Fruit fly (Drosophila melanogaster) whole organism, adult: ENCODE data around the gene Ir8a.

Source experiments
- CG11617 ChIP-seq: fragments of 200-800 bp; sonication (Bioruptor generic); optimal IDR thresholded peaks from 2 replicates; lab custom pipeline; 2017; ENCODE audit warnings: mild to moderate bottlenecking, missing biosample characterization, missing genetic modification reagents, missing genetic modification characterization
- CG12768 ChIP-seq: fragments of 200-800 bp; sonication (Bioruptor generic); optimal IDR thresholded peaks from 2 replicates; lab custom pipeline; 2017; ENCODE audit warnings: missing biosample characterization, missing genetic modification characterization, mild to moderate bottlenecking, moderate library complexity, missing genetic modification reagents
- CG14711 ChIP-seq: fragments of 200-800 bp; sonication (Bioruptor generic); optimal IDR thresholded peaks from 2 replicates; lab custom pipeline; 2018; ENCODE audit warnings: missing biosample characterization, mild to moderate bottlenecking, missing genetic modification characterization, moderate library complexity
- CG1620 ChIP-seq: fragments of 200-800 bp; sonication (Bioruptor generic); optimal IDR thresholded peaks from 2 replicates; lab custom pipeline; 2016; ENCODE audit warnings: missing biosample characterization, missing genetic modification characterization
- CG33017 ChIP-seq: fragments of 200-800 bp; sonication (Bioruptor generic); optimal IDR thresholded peaks from 2 replicates; lab custom pipeline; 2018; ENCODE audit warnings: missing biosample characterization, mild to moderate bottlenecking, missing genetic modification characterization, moderate library complexity
- CG5204 ChIP-seq: fragments of 200-800 bp; sonication (Bioruptor generic); optimal IDR thresholded peaks from 2 replicates; lab custom pipeline; 2016; ENCODE audit warnings: missing biosample characterization, missing genetic modification characterization
- CG7045 ChIP-seq: fragments of 200-800 bp; sonication (Bioruptor generic); optimal IDR thresholded peaks from 2 replicates; lab custom pipeline; 2017; ENCODE audit warnings: missing biosample characterization, mild to moderate bottlenecking, missing genetic modification characterization
- CG7101 ChIP-seq: fragments of 200-800 bp; sonication (Bioruptor generic); optimal IDR thresholded peaks from 2 replicates; lab custom pipeline; 2018; ENCODE audit warnings: missing biosample characterization, mild to moderate bottlenecking, missing genetic modification characterization, moderate library complexity
- Clk ChIP-seq: fragments of 200-800 bp; sonication (Bioruptor generic); optimal IDR thresholded peaks from 2 replicates; lab custom pipeline; 2017; ENCODE audit warnings: missing biosample characterization, missing genetic modification characterization
- Crg-1 ChIP-seq: fragments of 200-800 bp; sonication (Bioruptor generic); optimal IDR thresholded peaks from 2 replicates; lab custom pipeline; 2016; ENCODE audit warnings: missing biosample characterization, missing genetic modification characterization
- Hr96 ChIP-seq: fragments of 200-800 bp; sonication (Bioruptor generic); optimal IDR thresholded peaks from 2 replicates; lab custom pipeline; 2016; ENCODE audit warnings: missing biosample characterization, missing genetic modification characterization
- Mnt ChIP-seq: fragments of 200-800 bp; sonication (Bioruptor generic); optimal IDR thresholded peaks from 2 replicates; lab custom pipeline; 2016; ENCODE audit warnings: missing biosample characterization, mild to moderate bottlenecking, missing genetic modification characterization
- bab1 ChIP-seq: fragments of 200-800 bp; sonication (Bioruptor generic); optimal IDR thresholded peaks from 3 replicates; lab custom pipeline; 2019; ENCODE audit warnings: missing biosample characterization, mild to moderate bottlenecking, missing genetic modification characterization, moderate library complexity
- cic ChIP-seq: fragments of 200-800 bp; sonication (Bioruptor generic); optimal IDR thresholded peaks from 2 replicates; lab custom pipeline; 2017; ENCODE audit warnings: missing biosample characterization, mild to moderate bottlenecking, missing genetic modification characterization, moderate library complexity
- cnc ChIP-seq, 2 experiments: fragments of >200 bp; optimal IDR thresholded peaks; 2 replicates each; lab custom pipeline; 2017
- kay ChIP-seq: fragments of 200-800 bp; sonication (Bioruptor generic); peaks from one replicate; lab custom pipeline; 2016; ENCODE audit warnings: missing biosample characterization, missing genetic modification characterization, borderline replicate concordance
- ovo ChIP-seq: fragments of 200-800 bp; sonication (Bioruptor generic); optimal IDR thresholded peaks from 2 replicates; lab custom pipeline; 2016; ENCODE audit warnings: missing biosample characterization, missing genetic modification characterization
- pad ChIP-seq: fragments of 200-800 bp; sonication (Bioruptor generic); optimal IDR thresholded peaks from 3 replicates; lab custom pipeline; 2017; ENCODE audit warnings: missing biosample characterization, missing genetic modification characterization, mild to moderate bottlenecking, moderate library complexity, missing genetic modification reagents
- tj ChIP-seq: fragments of 200-800 bp; sonication (Bioruptor generic); optimal IDR thresholded peaks from 3 replicates; lab custom pipeline; 2017; ENCODE audit warnings: missing biosample characterization, mild to moderate bottlenecking, missing genetic modification characterization, moderate library complexity
- toe ChIP-seq: fragments of 200-800 bp; sonication (Bioruptor generic); optimal IDR thresholded peaks from 2 replicates; lab custom pipeline; 2016; ENCODE audit warnings: missing biosample characterization, missing genetic modification characterization

Gene Ir8a

DNA sequence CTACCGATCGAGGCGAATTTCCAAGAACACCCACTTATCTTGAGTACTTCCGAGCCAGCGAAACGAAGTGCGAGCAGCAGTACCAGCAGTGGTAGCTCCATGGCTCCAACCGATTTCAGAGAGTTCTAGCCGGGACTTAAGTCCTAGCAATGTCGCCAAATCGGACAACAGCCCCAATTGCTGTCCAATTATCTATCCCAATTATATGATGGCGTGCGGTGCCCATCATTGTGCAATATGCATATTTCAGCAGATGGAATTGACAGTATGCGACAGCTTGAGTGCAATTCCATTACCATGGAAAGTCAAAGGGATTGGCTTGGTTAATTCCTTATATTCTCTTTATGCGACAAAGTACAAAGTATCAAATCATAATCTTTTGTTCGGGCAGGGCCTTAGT is at the start of gene Ir8a:
Ir8a (minus strand) TSS at position 101 of the 400 bp plus-strand sequence.
- TF ChIP-seq CG11617 (GFP tag; lab: Kevin White, UChicago) (no peak), Hr96 (no peak), Clk (GFP tag; lab: Kevin White, UChicago) (no peak), CG33017 (no peak), tj (GFP tag; lab: Kevin White, UChicago) (no peak)

DNA sequence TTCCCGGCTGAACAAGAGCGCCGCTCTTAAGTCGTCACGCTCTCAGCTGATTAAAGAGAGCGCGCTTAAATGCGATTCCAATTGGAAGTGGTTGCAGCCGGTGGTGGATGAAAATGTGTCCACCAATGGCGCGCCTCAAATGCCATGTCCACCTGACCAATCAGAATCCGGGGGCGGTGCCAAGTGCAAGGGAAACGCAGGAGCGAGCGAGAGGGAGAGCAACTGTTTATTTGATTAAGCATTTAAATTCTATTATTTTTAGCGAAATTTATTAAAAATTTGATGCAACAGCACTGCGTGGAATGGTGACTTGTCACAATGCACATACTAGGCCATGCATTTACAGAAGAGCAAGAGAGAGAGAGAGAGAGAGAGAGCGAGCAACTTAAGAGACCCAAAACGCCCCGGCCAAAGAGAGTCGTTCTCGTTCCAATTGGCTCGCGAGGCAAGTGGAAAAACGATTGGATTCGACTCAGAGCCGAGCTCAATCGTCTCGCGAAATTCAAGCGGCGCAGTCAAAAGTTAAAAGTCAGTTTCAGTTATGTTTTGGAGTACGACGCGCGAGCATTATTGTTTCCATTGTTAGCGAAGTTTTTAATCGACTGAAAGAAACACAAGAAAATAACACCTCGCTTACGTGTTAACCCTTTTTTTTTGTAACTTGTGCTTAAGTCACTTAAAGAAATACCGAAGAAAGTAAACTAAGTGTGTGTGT is 47.8 kb upstream of the Ir8a start, which contains the start of gene lz:
lz (plus strand) TSS at position 626 of the 715 bp plus-strand sequence.
- no peak for TF ChIP-seq tj (GFP tag; lab: Kevin White, UChicago)
- TF ChIP-seq CG1620 (GFP tag; lab: Kevin White, UChicago) = no peak
- TF ChIP-seq CG11617 (GFP tag; lab: Kevin White, UChicago) = no peak
- TF ChIP-seq Crg-1 (GFP tag; lab: Kevin White, UChicago) = no peak
- TF ChIP-seq Mnt (GFP tag; lab: Kevin White, UChicago) = no peak
- TF ChIP-seq CG7101 (tag; lab: Kevin White, UChicago) = no peak
- TF ChIP-seq cnc (optimal IDR thresholded peaks at IDR 0.05; lab: Kevin White, UChicago) = no peak
- no peak for TF ChIP-seq kay (GFP tag; lab: Kevin White, UChicago)
- TF ChIP-seq CG7045 (GFP tag; lab: Kevin White, UChicago) = no peak
- no peak for TF ChIP-seq CG33017
- no peak for TF ChIP-seq cic (GFP tag; lab: Kevin White, UChicago)
- TF ChIP-seq ovo (GFP tag; lab: Kevin White, UChicago) = no peak
- no peak for TF ChIP-seq bab1 (GFP tag; lab: Kevin White, UChicago)
- TF ChIP-seq CG12768 (GFP tag; lab: Kevin White, UChicago) = no peak
- TF ChIP-seq pad (GFP tag; lab: Kevin White, UChicago) = no peak
- no peak for TF ChIP-seq toe (GFP tag; lab: Kevin White, UChicago)
- TF ChIP-seq Hr96 = no peak
- no peak for TF ChIP-seq Clk (GFP tag; lab: Kevin White, UChicago)
- TF ChIP-seq CG5204 (GFP tag; lab: Kevin White, UChicago) = no peak
- no peak for TF ChIP-seq CG14711 (tag; lab: Kevin White, UChicago)

DNA sequence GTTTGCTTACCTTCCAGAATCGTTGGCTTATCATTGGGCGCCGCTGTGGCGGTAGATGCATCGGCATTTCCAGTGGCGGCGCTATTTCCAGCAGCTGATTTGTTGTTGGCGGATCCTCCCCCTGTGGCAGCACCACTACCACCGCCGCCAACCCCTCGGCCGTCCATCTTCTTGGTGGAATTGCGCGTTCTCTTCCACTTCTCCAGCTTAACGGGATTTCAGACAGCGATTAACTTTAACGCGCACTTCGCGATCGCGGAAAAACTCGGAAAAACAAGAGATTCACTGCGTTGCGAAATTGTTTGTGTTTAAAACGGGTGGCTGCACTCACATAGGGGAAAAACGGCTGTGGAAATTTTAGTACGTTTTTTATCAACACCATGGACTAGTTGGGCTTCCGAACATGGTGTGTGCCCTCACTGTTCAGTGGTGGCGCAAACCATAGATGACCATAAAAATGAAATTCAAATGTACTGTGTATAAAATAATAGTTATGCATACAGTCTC is 46.5 kb upstream of the Ir8a start, which contains the start of gene c11.1:
c11.1 (minus strand) TSS at position 335 of the 507 bp plus-strand sequence.
- TF ChIP-seq CG5204 (GFP tag; lab: Kevin White, UChicago) (no peak), tj (GFP tag; lab: Kevin White, UChicago) (peak; percentile 9), CG7045 (GFP tag; lab: Kevin White, UChicago) (no peak), Mnt (GFP tag; lab: Kevin White, UChicago) (peak; percentile 56), cic (GFP tag; lab: Kevin White, UChicago) (no peak), Clk (GFP tag; lab: Kevin White, UChicago) (no peak), CG7101 (tag; lab: Kevin White, UChicago) (no peak), toe (GFP tag; lab: Kevin White, UChicago) (no peak), bab1 (GFP tag; lab: Kevin White, UChicago) (peak; percentile 49), Crg-1 (GFP tag; lab: Kevin White, UChicago) (no peak), CG33017 (no peak), CG12768 (GFP tag; lab: Kevin White, UChicago) (no peak), ovo (GFP tag; lab: Kevin White, UChicago) (no peak), kay (GFP tag; lab: Kevin White, UChicago) (no peak), CG11617 (GFP tag; lab: Kevin White, UChicago) (no peak), CG1620 (GFP tag; lab: Kevin White, UChicago) (no peak), cnc (optimal IDR thresholded peaks at IDR 0.05; lab: Kevin White, UChicago) (no peak), pad (GFP tag; lab: Kevin White, UChicago) (no peak), Hr96 (no peak), CG14711 (tag; lab: Kevin White, UChicago) (no peak)

DNA sequence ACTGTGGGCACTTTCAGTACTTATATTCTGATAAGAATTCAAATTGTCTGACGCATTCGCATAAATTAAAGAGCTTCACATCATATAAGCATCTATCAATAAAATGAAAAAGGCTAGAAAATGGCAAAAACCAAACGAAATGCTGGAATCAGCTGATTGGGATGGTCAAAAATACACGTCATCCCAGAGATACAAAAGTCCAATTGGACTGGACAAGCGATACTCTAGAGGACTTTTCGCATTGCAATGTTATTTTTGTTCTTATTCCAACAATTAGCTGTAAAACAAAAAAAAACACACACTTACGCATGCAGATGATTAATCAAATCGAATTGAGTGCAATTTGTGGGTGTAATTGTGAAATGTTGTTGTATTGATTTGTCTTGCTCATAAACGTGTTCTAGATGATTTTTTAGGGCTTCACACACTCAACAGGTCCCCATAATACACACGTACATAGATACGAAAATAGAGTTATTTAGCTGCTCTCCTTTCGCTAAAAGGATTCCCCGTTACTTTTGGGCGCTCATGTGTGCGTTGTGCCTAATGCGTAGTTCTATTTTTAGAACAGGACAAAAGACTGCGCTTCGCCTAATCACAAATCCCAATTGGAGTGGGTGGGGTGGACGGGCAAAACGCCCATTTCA is 45.7 kb upstream of the Ir8a start:
- TF ChIP-seq Hr96 (no peak), cic (GFP tag; lab: Kevin White, UChicago) (no peak), CG12768 (GFP tag; lab: Kevin White, UChicago) (no peak), pad (GFP tag; lab: Kevin White, UChicago) (peak; percentile 40), cnc (optimal IDR thresholded peaks at IDR 0.05; lab: Kevin White, UChicago) (no peak), bab1 (GFP tag; lab: Kevin White, UChicago) (no peak)

DNA sequence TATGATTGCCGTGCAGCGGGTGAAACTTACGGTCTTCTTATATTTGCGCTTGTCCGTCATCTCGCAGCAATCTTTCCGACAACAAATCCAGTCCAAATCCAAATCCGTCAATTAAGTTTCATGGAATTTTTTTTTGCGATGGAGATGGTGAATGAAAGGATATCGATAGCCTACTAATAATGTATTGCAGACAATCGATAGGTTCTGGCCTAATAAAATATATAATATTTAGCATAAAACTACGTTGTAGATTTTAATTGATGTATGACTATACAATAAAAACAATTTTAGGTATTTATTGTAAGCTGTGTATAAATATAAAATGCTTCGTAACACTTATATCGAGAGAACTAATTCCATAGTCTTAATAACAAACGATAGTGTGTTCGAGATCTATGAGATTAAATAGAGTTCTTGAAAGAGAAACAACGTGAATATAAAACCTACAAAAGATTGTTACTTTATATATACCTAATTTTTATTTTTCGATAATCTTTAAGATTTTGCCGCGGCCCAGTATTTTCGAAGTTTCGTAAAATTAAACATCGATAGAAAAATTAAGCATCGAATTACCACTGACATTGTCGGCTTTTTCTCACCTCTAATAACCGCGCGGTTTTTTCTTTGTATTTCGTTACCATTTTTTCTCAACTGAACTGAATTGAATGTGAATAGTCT is 36.6 kb upstream of the Ir8a start, which contains the start of the genes Cfp1 and Aladin:
Cfp1 (minus strand) TSS at position 131 of the 678 bp plus-strand sequence.
Aladin (plus strand) TSS at position 584 of the 678 bp plus-strand sequence.
- TF ChIP-seq kay (GFP tag; lab: Kevin White, UChicago) = no peak
- no peak for TF ChIP-seq ovo (GFP tag; lab: Kevin White, UChicago)
- TF ChIP-seq tj (GFP tag; lab: Kevin White, UChicago) = no peak
- TF ChIP-seq CG12768 (GFP tag; lab: Kevin White, UChicago) = no peak
- no peak for TF ChIP-seq CG7101 (tag; lab: Kevin White, UChicago)
- TF ChIP-seq cic (GFP tag; lab: Kevin White, UChicago) = no peak
- no peak for TF ChIP-seq CG33017
- TF ChIP-seq Mnt (GFP tag; lab: Kevin White, UChicago) = no peak
- TF ChIP-seq Crg-1 (GFP tag; lab: Kevin White, UChicago) = no peak
- no peak for TF ChIP-seq CG5204 (GFP tag; lab: Kevin White, UChicago)
- no peak for TF ChIP-seq CG14711 (tag; lab: Kevin White, UChicago)
- no peak for TF ChIP-seq pad (GFP tag; lab: Kevin White, UChicago)
- TF ChIP-seq cnc (optimal IDR thresholded peaks at IDR 0.05; lab: Kevin White, UChicago) = no peak
- TF ChIP-seq Clk (GFP tag; lab: Kevin White, UChicago) = no peak
- TF ChIP-seq Hr96 = no peak
- TF ChIP-seq CG7045 (GFP tag; lab: Kevin White, UChicago) = no peak
- TF ChIP-seq CG11617 (GFP tag; lab: Kevin White, UChicago) = no peak
- TF ChIP-seq bab1 (GFP tag; lab: Kevin White, UChicago) = no peak
